Fruit fly (Drosophila melanogaster) whole organism: ENCODE measurements around the gene CG11811.

ENCODE experiments used
- CG8478 ChIP-seq: fragments of >200 bp; optimal IDR thresholded peaks from 2 replicates; lab custom pipeline; 2018; ENCODE audit warnings: inconsistent platforms
- Dll ChIP-seq: fragments of >200 bp; optimal IDR thresholded peaks from 2 replicates; lab custom pipeline; 2017
- pan ChIP-seq: fragments of >200 bp; optimal IDR thresholded peaks from 2 replicates; lab custom pipeline; 2017
- usp ChIP-seq: fragments of >200 bp; optimal IDR thresholded peaks from 2 replicates; lab custom pipeline; 2017; ENCODE audit warnings: missing biosample characterization, missing genetic modification characterization, mixed read lengths

DNA sequence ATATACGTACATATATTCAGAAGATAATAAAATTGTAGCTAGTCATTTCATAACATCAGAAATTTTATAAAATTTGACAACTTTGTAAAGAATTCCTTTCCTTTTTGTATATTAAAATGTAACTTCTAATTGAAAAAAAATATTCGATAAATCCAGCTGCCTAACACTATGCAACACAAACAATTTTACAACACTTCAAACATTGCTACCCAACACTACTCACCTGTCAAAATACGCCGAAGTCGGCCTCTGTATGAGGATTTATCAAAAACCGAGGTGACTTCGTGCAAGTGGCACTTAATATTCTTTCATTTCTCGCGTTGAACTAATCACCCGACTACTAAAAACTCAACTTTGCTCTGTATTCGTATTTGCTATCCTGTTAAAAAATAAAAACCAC, 4.2 kb upstream of the CG11811 start:
- TF ChIP-seq Dll (lab: Kevin White, UChicago) (no peak), usp (GFP tag; lab: Kevin White, UChicago) (no peak), pan (no peak), CG8478 (lab: Kevin White, UChicago) (no peak)
